Fruit fly (Drosophila melanogaster) whole organism, embryonic: Measurements from ENCODE around the gene CG15296.
A peak's percentile ranks its signal among the peaks of the same experiment; 100 is the strongest.

Source experiments
- CG12236 ChIP-seq: fragments of 200-800 bp; sonication (Bioruptor generic); optimal IDR thresholded peaks from 2 replicates; lab custom pipeline; 2016; ENCODE audit warnings: missing biosample characterization, missing genetic modification characterization
- CG12942 ChIP-seq: fragments of 200-800 bp; sonication (Bioruptor generic); optimal IDR thresholded peaks from 3 replicates; lab custom pipeline; 2016; ENCODE audit warnings: missing biosample characterization, missing genetic modification characterization
- CG15479 ChIP-seq: fragments of 200-800 bp; sonication (Bioruptor generic); optimal IDR thresholded peaks from 3 replicates; lab custom pipeline; 2019; ENCODE audit warnings: missing biosample characterization, mild to moderate bottlenecking, missing genetic modification characterization, moderate library complexity
- CG3281 ChIP-seq: fragments of 200-800 bp; sonication (Bioruptor generic); optimal IDR thresholded peaks from 3 replicates; lab custom pipeline; 2017; ENCODE audit warnings: missing biosample characterization, mild to moderate bottlenecking, missing genetic modification characterization
- CG6654 ChIP-seq: fragments of 200-800 bp; sonication (Bioruptor generic); optimal IDR thresholded peaks from 2 replicates; lab custom pipeline; 2017; ENCODE audit warnings: missing biosample characterization, mild to moderate bottlenecking, missing genetic modification characterization
- D19A ChIP-seq: fragments of 200-800 bp; optimal IDR thresholded peaks from 3 replicates; lab custom pipeline; 2019; ENCODE audit warnings: missing biosample characterization, mild to moderate bottlenecking, missing genetic modification characterization, moderate library complexity
- Dfd ChIP-seq, 2 experiments: fragments of >200 bp; optimal IDR thresholded peaks; 2 replicates each; lab custom pipeline; 2017; ENCODE audit warnings: missing biosample characterization in 2 of 2, missing genetic modification characterization in 2 of 2
- Pdp1 ChIP-seq, 2 experiments: fragments of 200-800 bp; sonication (Bioruptor generic); optimal IDR thresholded peaks; 3 replicates each; lab custom pipeline; 2016; ENCODE audit warnings: missing biosample characterization in 2 of 2, missing genetic modification characterization in 2 of 2, mild to moderate bottlenecking in 1 of 2, moderate library complexity in 1 of 2
- bbx ChIP-seq: fragments of 200-800 bp; sonication (Bioruptor generic); IDR thresholded peaks from 2 replicates; pipeline ENCODE4 v1.3.6; 2022; ENCODE audit warnings: missing biosample characterization, missing genetic modification characterization; ENCODE audit not compliant: partially characterized antibody
- lola ChIP-seq, 3 experiments: fragments of >200 bp in 2 of 3; fragments of 200-800 bp in 1 of 3; sonication (Bioruptor generic) in 1 of 3; optimal IDR thresholded peaks; 2 replicates each; lab custom pipeline; 2017 to 2019; ENCODE audit warnings: missing biosample characterization in 3 of 3, missing genetic modification characterization in 3 of 3, mild to moderate bottlenecking in 1 of 3, moderate library complexity in 1 of 3
- schlank ChIP-seq: fragments of 200-800 bp; sonication (Bioruptor generic); optimal IDR thresholded peaks from 2 replicates; lab custom pipeline; 2018; ENCODE audit warnings: missing biosample characterization, mild to moderate bottlenecking, missing genetic modification characterization
- seq ChIP-seq: fragments of 200-800 bp; sonication (Bioruptor generic); IDR thresholded peaks from 2 replicates; pipeline ENCODE4 v1.3.6; 2022; ENCODE audit warnings: missing biosample characterization, missing genetic modification characterization
- slbo ChIP-seq: fragments of 200-800 bp; sonication (Bioruptor generic); IDR thresholded peaks from 2 replicates; pipeline ENCODE4 v1.3.6; 2022; ENCODE audit warnings: missing biosample characterization, missing genetic modification characterization
- zen ChIP-seq: fragments of 200-800 bp; sonication (Bioruptor generic); optimal IDR thresholded peaks from 3 replicates; lab custom pipeline; 2018; ENCODE audit warnings: missing biosample characterization, mild to moderate bottlenecking, missing genetic modification characterization, moderate library complexity

DNA sequence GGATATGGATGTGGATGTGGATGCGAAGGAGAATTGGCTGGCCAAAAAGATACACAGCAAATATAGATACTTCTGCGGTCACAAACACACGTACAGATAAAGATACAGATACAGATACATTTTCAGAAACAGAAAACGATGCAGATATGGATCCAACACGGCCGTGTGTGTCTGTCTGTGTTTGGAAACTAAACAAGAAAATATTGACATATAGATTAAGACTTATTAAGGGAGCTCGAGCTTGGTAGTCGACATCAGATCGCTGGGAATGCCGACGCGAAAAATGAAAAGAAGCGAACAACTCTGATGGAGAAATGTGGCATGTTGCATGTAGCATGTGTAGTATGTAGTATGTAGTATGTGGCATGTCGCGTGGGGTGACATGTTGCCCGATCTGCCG is 15.7 kb upstream of the CG15296 start:
- TF ChIP-seq Pdp1 (GFP tag; optimal IDR thresholded peaks at IDR 0.05; lab: Kevin White, UChicago) (no peak), bbx (GFP tag; lab: Robert Waterston, UW) (no peak), schlank (tag; lab: Kevin White, UChicago) (no peak), slbo (GFP tag; lab: Robert Waterston, UW) (no peak), zen (tag; lab: Kevin White, UChicago) (no peak), D19A (no peak), CG15479 (GFP tag; lab: Kevin White, UChicago) (peak; percentile 12), CG3281 (GFP tag; lab: Kevin White, UChicago) (peak; percentile 33), lola (GFP tag; optimal IDR thresholded peaks at IDR 0.05; lab: Kevin White, UChicago) (peak in 1 of 3 experiments; percentile 22), CG12236 (no peak), CG6654 (GFP tag; lab: Kevin White, UChicago) (no peak), seq (GFP tag; lab: Robert Waterston, UW) (no peak), CG12942 (GFP tag; lab: Kevin White, UChicago) (no peak), Dfd (GFP tag; optimal IDR thresholded peaks at IDR 0.05; lab: Kevin White, UChicago) (no peak)
